Worm (Caenorhabditis elegans) whole organism, L4 larva: ENCODE measurements around the gene C18A3.10.

ENCODE experiments used
- R02D3.7 ChIP-seq: fragments of 150-350 bp; sonication (generic microtip); optimal IDR thresholded peaks from 3 replicates; lab custom pipeline; 2014; ENCODE audit warnings: missing biosample characterization, missing genetic modification characterization
- ama-1 ChIP-seq: fragments of 150-350 bp; optimal IDR thresholded peaks from 2 replicates; lab custom pipeline; 2014; ENCODE audit warnings: inconsistent platforms, mixed read lengths
- dve-1 ChIP-seq: sonication (generic microtip); optimal IDR thresholded peaks from 2 replicates; lab custom pipeline; 2017; ENCODE audit warnings: antibody characterized with exemption, mild to moderate bottlenecking, missing genetic modification characterization, missing compliant biosample characterization; ENCODE audit not compliant: insufficient read depth
- fos-1 ChIP-seq: fragments of 150-350 bp; optimal IDR thresholded peaks from 2 replicates; lab custom pipeline; 2014; ENCODE audit warnings: missing biosample characterization, missing genetic modification characterization
- nhr-11 ChIP-seq: fragments of 150-350 bp; optimal IDR thresholded peaks from 2 replicates; lab custom pipeline; 2014; ENCODE audit warnings: missing biosample characterization, missing genetic modification characterization
- pha-4 ChIP-seq, 2 experiments: fragments of 150-350 bp in 1 of 2; fragments of 200-800 bp in 1 of 2; sonication (Bioruptor generic) in 1 of 2; IDR thresholded peaks in 1 of 2; optimal IDR thresholded peaks in 1 of 2; 2 replicates each; pipeline versions ENCODE4 v1.3.6 to Lab custom; 2014 to 2022; ENCODE audit warnings: missing genetic modification characterization in 2 of 2, missing genetic modification reagents in 2 of 2, missing biosample characterization in 1 of 2, missing compliant biosample characterization in 1 of 2
- vab-7 ChIP-seq: fragments of 200-800 bp; sonication (Bioruptor generic); IDR thresholded peaks from 2 replicates; pipeline ENCODE4 v1.3.6; 2022; ENCODE audit warnings: missing genetic modification reagents, missing genetic modification characterization, missing compliant biosample characterization

DNA sequence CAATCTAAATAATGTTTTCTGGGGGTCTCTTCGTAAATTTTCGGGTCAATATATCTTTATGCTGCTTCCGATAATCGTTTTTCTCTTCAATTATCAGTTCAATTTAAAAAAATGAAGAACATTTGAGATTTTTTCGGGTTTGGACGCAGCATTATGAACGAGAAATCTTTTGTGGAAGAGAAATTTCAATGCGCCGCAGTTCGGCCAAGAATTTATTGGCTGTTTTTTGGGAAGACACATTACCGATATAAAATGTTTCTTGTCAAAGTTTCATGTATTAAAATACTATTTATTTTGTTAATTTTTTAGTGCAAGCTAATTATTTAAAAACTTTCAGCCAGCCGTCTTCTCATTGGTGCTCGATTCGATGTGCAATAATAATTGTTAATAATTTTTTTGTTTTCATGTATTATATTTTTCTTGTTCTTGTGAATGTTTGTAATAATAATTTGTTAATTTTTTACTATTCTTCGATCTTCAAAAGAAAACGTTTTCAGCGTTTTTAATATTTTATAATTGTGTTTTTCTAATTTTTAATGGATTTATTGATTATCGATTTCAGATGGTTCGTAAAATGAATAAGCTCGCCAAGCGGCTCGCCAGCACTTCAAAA is at the start of gene C18A3.10, which contains the start of gene C18A3.3:
- TF ChIP-seq vab-7 (no peak), R02D3.7 (tag; lab: Kevin White, UChicago) (no peak), fos-1 (tag; lab: Kevin White, UChicago) (no peak), ama-1 (no peak), nhr-11 (tag; lab: Kevin White, UChicago) (no peak), dve-1 (tag; lab: Kevin White, UChicago) (no peak), pha-4 (GFP tag; IDR thresholded peaks at IDR 0.05; lab: Robert Waterston, UW) (no peak), pha-4 (tag; optimal IDR thresholded peaks at IDR 0.05; lab: Kevin White, UChicago) (no peak)
